Worm (Caenorhabditis elegans) whole organism, L3 larva: ENCODE results near the gene dgk-4.

Experiments used
- ZK546.5 ChIP-seq: sonication (generic microtip); optimal IDR thresholded peaks from 2 replicates; lab custom pipeline; 2017; ENCODE audit warnings: missing biosample characterization, missing genetic modification characterization
- ama-1 ChIP-seq: fragments of 150-350 bp; optimal IDR thresholded peaks from 2 replicates; lab custom pipeline; 2018
- daf-12 ChIP-seq: fragments of 150-350 bp; optimal IDR thresholded peaks from 2 replicates; lab custom pipeline; 2014; ENCODE audit warnings: missing biosample characterization, missing genetic modification reagents, missing genetic modification characterization
- elt-3 ChIP-seq, 3 experiments: fragments of 150-350 bp in 1 of 3; sonication (generic microtip) in 2 of 3; optimal IDR thresholded peaks; 2 replicates in 2 of 3; 4 replicates in 1 of 3; lab custom pipeline; 2014 to 2017; ENCODE audit warnings: missing biosample characterization in 3 of 3, missing genetic modification characterization in 3 of 3
- jun-1 ChIP-seq: fragments of 150-350 bp; optimal IDR thresholded peaks from 2 replicates; lab custom pipeline; 2014; ENCODE audit warnings: missing biosample characterization, missing genetic modification reagents, missing genetic modification characterization
- mdl-1 ChIP-seq: fragments of 150-350 bp; optimal IDR thresholded peaks from 2 replicates; lab custom pipeline; 2014; ENCODE audit warnings: missing biosample characterization, missing genetic modification characterization
- nfya-1 ChIP-seq: sonication (generic microtip); optimal IDR thresholded peaks from 2 replicates; lab custom pipeline; 2017; ENCODE audit warnings: missing genetic modification characterization, mild to moderate bottlenecking, missing compliant biosample characterization, antibody characterized with exemption, moderate library complexity; ENCODE audit not compliant: insufficient read depth
- nhr-11 ChIP-seq: fragments of 150-350 bp; optimal IDR thresholded peaks from 2 replicates; lab custom pipeline; 2014; ENCODE audit warnings: missing biosample characterization, missing genetic modification characterization
- pha-4 ChIP-seq: fragments of 150-350 bp; optimal IDR thresholded peaks from 2 replicates; lab custom pipeline; 2014; ENCODE audit warnings: missing biosample characterization, missing genetic modification reagents, missing genetic modification characterization
- tbx-2 ChIP-seq: sonication (generic microtip); optimal IDR thresholded peaks from 2 replicates; lab custom pipeline; 2016; ENCODE audit warnings: mild to moderate bottlenecking, missing genetic modification characterization, missing compliant biosample characterization
- ztf-11 ChIP-seq: fragments of 150-350 bp; optimal IDR thresholded peaks from 2 replicates; lab custom pipeline; 2014; ENCODE audit warnings: missing biosample characterization, missing genetic modification characterization

- TF ChIP-seq mdl-1 (tag; lab: Kevin White, UChicago) (no peak), jun-1 (tag; lab: Kevin White, UChicago) (no peak), nhr-11 (tag; lab: Kevin White, UChicago) (no peak), tbx-2 (no peak), elt-3 (tag; optimal IDR thresholded peaks at IDR 0.05; lab: Kevin White, UChicago) (no peak), pha-4 (tag; lab: Kevin White, UChicago) (peak; percentile 60), ztf-11 (tag; lab: Kevin White, UChicago) (no peak), daf-12 (no peak), ama-1 (lab: Kevin White, UChicago) (no peak), ZK546.5 (no peak), nfya-1 (tag; lab: Kevin White, UChicago) (no peak)
Observed at ce11 chrIV:8650696-8651095, 19.6 kb downstream of the dgk-4 start, which contains the start of gene C49C8.2.
